Worm (Caenorhabditis elegans): ENCODE results near the gene sre-47.

- TF ChIP-seq ceh-8 (GFP tag; optimal IDR thresholded peaks at IDR 0.05): no peak
- TF ChIP-seq nhr-90 (tag; optimal IDR thresholded peaks at IDR 0.05; ENCODE audit: poor library complexity): no peak
- TF ChIP-seq unc-62 (GFP tag; optimal IDR thresholded peaks at IDR 0.05): no peak
These were observed at the start of gene sre-47 for ce11 chrII:13984551-13984950.

Data from whole organism, L1 larva.